Worm (Caenorhabditis elegans) whole organism, young adult: ENCODE measurements around the gene K01A6.6.
A peak's percentile ranks its signal among the peaks of the same experiment; 100 is the strongest.

Experiments
- B0019.2 ChIP-seq: fragments of 200-800 bp; sonication (Bioruptor generic); conservative IDR thresholded peaks from 2 replicates; pipeline ENCODE4 v1.3.6; 2022; ENCODE audit warnings: missing genetic modification reagents, missing genetic modification characterization, missing compliant biosample characterization
- B0035.1 ChIP-seq: sonication (generic microtip); optimal IDR thresholded peaks from 2 replicates; lab custom pipeline; 2016; ENCODE audit warnings: missing genetic modification characterization, mild to moderate bottlenecking, missing compliant biosample characterization, missing genotype, missing genetic modification reagents
- B0261.1 ChIP-seq: sonication (generic microtip); optimal IDR thresholded peaks from 2 replicates; lab custom pipeline; 2016; ENCODE audit warnings: mild to moderate bottlenecking, missing genetic modification characterization, moderate library complexity, missing compliant biosample characterization
- B0336.3 ChIP-seq: fragments of 200-800 bp; sonication (Bioruptor generic); IDR thresholded peaks from 2 replicates; pipeline ENCODE4 v1.3.6; 2022; ENCODE audit warnings: missing genetic modification characterization, missing compliant biosample characterization
- F10E7.11 ChIP-seq: sonication (generic microtip); optimal IDR thresholded peaks from 2 replicates; lab custom pipeline; 2017; ENCODE audit warnings: mild to moderate bottlenecking, missing genetic modification characterization, moderate library complexity, missing compliant biosample characterization
- F33H1.4 ChIP-seq: fragments of 200-800 bp; sonication (Bioruptor generic); IDR thresholded peaks from 2 replicates; pipeline ENCODE4 v1.3.6; 2022; ENCODE audit warnings: missing genetic modification reagents, missing genetic modification characterization, missing compliant biosample characterization
- F49E8.2 ChIP-seq: sonication (generic microtip); optimal IDR thresholded peaks from 3 replicates; lab custom pipeline; 2017; ENCODE audit warnings: missing genetic modification characterization, mild to moderate bottlenecking, missing compliant biosample characterization, antibody characterized with exemption, moderate library complexity; ENCODE audit not compliant: insufficient read depth
- F57A8.1 ChIP-seq: fragments of 200-800 bp; sonication (Bioruptor generic); optimal IDR thresholded peaks from 2 replicates; lab custom pipeline; 2018; ENCODE audit warnings: mild to moderate bottlenecking, missing genetic modification characterization, moderate library complexity, missing compliant biosample characterization
- F57C9.4 ChIP-seq: sonication (generic microtip); optimal IDR thresholded peaks from 2 replicates; lab custom pipeline; 2017; ENCODE audit warnings: mild to moderate bottlenecking, missing genetic modification characterization, missing compliant biosample characterization
- Y53F4B.3 ChIP-seq: fragments of 200-800 bp; sonication (Bioruptor generic); IDR thresholded peaks from 2 replicates; pipeline ENCODE4 v1.3.6; 2022; ENCODE audit warnings: missing genetic modification reagents, missing genetic modification characterization, missing compliant biosample characterization
- Y95B8A.8 ChIP-seq: fragments of 200-800 bp; sonication (Bioruptor generic); IDR thresholded peaks from 2 replicates; pipeline ENCODE4 v1.3.6; 2022; ENCODE audit warnings: missing genetic modification reagents, missing genetic modification characterization, missing compliant biosample characterization
- ZK185.1 ChIP-seq: sonication (generic microtip); optimal IDR thresholded peaks from 2 replicates; lab custom pipeline; 2016; ENCODE audit warnings: mild to moderate bottlenecking, missing genetic modification characterization, missing compliant biosample characterization; ENCODE audit not compliant: poor library complexity, severe bottlenecking
- akir-1 ChIP-seq: fragments of 200-800 bp; sonication (Bioruptor generic); optimal IDR thresholded peaks from 2 replicates; lab custom pipeline; 2018; ENCODE audit warnings: mild to moderate bottlenecking, missing genetic modification characterization, moderate library complexity, missing compliant biosample characterization
- attf-6 ChIP-seq: fragments of 200-800 bp; sonication (Bioruptor generic); IDR thresholded peaks from 2 replicates; pipeline ENCODE4 v1.3.6; 2022; ENCODE audit warnings: missing genetic modification reagents, missing genetic modification characterization, missing compliant biosample characterization
- bed-1 ChIP-seq: fragments of 200-800 bp; sonication (Bioruptor generic); IDR thresholded peaks from 2 replicates; pipeline ENCODE4 v1.3.6; 2022; ENCODE audit warnings: missing genetic modification reagents, missing genetic modification characterization, missing compliant biosample characterization
- cebp-2 ChIP-seq: fragments of 200-800 bp; sonication (Bioruptor generic); IDR thresholded peaks from 2 replicates; pipeline ENCODE4 v1.3.6; 2022; ENCODE audit warnings: missing genetic modification characterization, missing compliant biosample characterization
- ceh-27 ChIP-seq: fragments of 200-800 bp; sonication (Bioruptor generic); optimal IDR thresholded peaks from 2 replicates; lab custom pipeline; 2018; ENCODE audit warnings: mild to moderate bottlenecking, missing genetic modification characterization, moderate library complexity, missing compliant biosample characterization
- ceh-79 ChIP-seq: sonication (generic microtip); optimal IDR thresholded peaks from 2 replicates; lab custom pipeline; 2017; ENCODE audit warnings: mild to moderate bottlenecking, missing genetic modification characterization, missing compliant biosample characterization
- chd-7 ChIP-seq: sonication (generic microtip); optimal IDR thresholded peaks from 2 replicates; lab custom pipeline; 2016; ENCODE audit warnings: mild to moderate bottlenecking, missing genetic modification characterization, moderate library complexity, missing compliant biosample characterization
- dox-1 ChIP-seq: fragments of 200-800 bp; sonication (Bioruptor generic); IDR thresholded peaks from 2 replicates; pipeline ENCODE4 v1.3.6; 2022; ENCODE audit warnings: missing genetic modification reagents, missing genetic modification characterization, missing compliant biosample characterization
- dpl-1 ChIP-seq: fragments of 150-350 bp; optimal IDR thresholded peaks from 2 replicates; lab custom pipeline; 2014; ENCODE audit warnings: missing biosample characterization, missing genetic modification reagents, missing genetic modification characterization
- egl-44 ChIP-seq: fragments of 200-800 bp; sonication (Bioruptor generic); IDR thresholded peaks from 2 replicates; pipeline ENCODE4 v1.3.6; 2022; ENCODE audit warnings: missing genetic modification reagents, missing genetic modification characterization, missing compliant biosample characterization
- egrh-3 ChIP-seq: fragments of 200-800 bp; sonication (Bioruptor generic); IDR thresholded peaks from 2 replicates; pipeline ENCODE4 v1.3.6; 2022; ENCODE audit warnings: missing genetic modification reagents, missing genetic modification characterization, missing compliant biosample characterization
- fkh-3 ChIP-seq: sonication (generic microtip); optimal IDR thresholded peaks from 2 replicates; lab custom pipeline; 2016; ENCODE audit warnings: mild to moderate bottlenecking, missing genetic modification characterization, missing compliant biosample characterization
- hmg-1.2 ChIP-seq: fragments of 200-800 bp; sonication (Bioruptor generic); IDR thresholded peaks from 2 replicates; pipeline ENCODE4 v1.3.6; 2022; ENCODE audit warnings: missing genetic modification reagents, missing genetic modification characterization, missing compliant biosample characterization
- hrde-1 ChIP-seq: sonication (generic microtip); optimal IDR thresholded peaks from 2 replicates; lab custom pipeline; 2016; ENCODE audit warnings: missing genetic modification characterization, mild to moderate bottlenecking, missing compliant biosample characterization, moderate library complexity, missing genotype, missing genetic modification reagents, borderline replicate concordance
- lin-35 ChIP-seq, 3 experiments: fragments of 150-350 bp in 2 of 3; sonication (generic microtip) in 1 of 3; optimal IDR thresholded peaks; 2 replicates each; lab custom pipeline; 2014 to 2018; ENCODE audit warnings: missing biosample characterization in 3 of 3, missing genetic modification characterization in 3 of 3, missing genetic modification reagents in 3 of 3
- lin-54 ChIP-seq: fragments of 200-800 bp; sonication (Bioruptor generic); optimal IDR thresholded peaks from 2 replicates; lab custom pipeline; 2018; ENCODE audit warnings: mild to moderate bottlenecking, missing genetic modification characterization, missing compliant biosample characterization
- madf-3 ChIP-seq: fragments of 200-800 bp; sonication (Bioruptor generic); IDR thresholded peaks from 2 replicates; pipeline ENCODE4 v1.3.6; 2022; ENCODE audit warnings: missing genetic modification reagents, missing genetic modification characterization, missing compliant biosample characterization
- madf-8 ChIP-seq: fragments of 200-800 bp; sonication (Bioruptor generic); conservative IDR thresholded peaks from 2 replicates; pipeline ENCODE4 v1.3.6; 2022; ENCODE audit warnings: missing genetic modification reagents, missing genetic modification characterization, missing compliant biosample characterization
- mel-28 ChIP-seq: sonication (generic microtip); optimal IDR thresholded peaks from 2 replicates; lab custom pipeline; 2016; ENCODE audit warnings: borderline replicate concordance, mild to moderate bottlenecking, missing genetic modification characterization, missing compliant biosample characterization
- nhr-179 ChIP-seq: sonication (generic microtip); optimal IDR thresholded peaks from 2 replicates; lab custom pipeline; 2016; ENCODE audit warnings: mild to moderate bottlenecking, missing genetic modification characterization, missing compliant biosample characterization
- nhr-80 ChIP-seq: sonication (generic microtip); optimal IDR thresholded peaks from 2 replicates; lab custom pipeline; 2016; ENCODE audit warnings: missing genetic modification characterization, missing compliant biosample characterization
- pha-4 ChIP-seq: fragments of 150-350 bp; sonication (generic microtip); optimal IDR thresholded peaks from 2 replicates; lab custom pipeline; 2014; ENCODE audit warnings: missing biosample characterization, missing genetic modification reagents, missing genetic modification characterization
- repo-1 ChIP-seq: sonication (generic microtip); optimal IDR thresholded peaks from 2 replicates; lab custom pipeline; 2017; ENCODE audit warnings: mild to moderate bottlenecking, missing genetic modification characterization, missing compliant biosample characterization
- sdz-38 ChIP-seq: sonication (generic microtip); optimal IDR thresholded peaks from 2 replicates; lab custom pipeline; 2016; ENCODE audit warnings: missing genotype, missing genetic modification characterization, missing compliant biosample characterization
- snpc-1.1 ChIP-seq: sonication (generic microtip); optimal IDR thresholded peaks from 2 replicates; lab custom pipeline; 2017; ENCODE audit warnings: missing genetic modification characterization, mild to moderate bottlenecking, missing compliant biosample characterization, antibody characterized with exemption, moderate library complexity, missing genotype, missing genetic modification reagents; ENCODE audit not compliant: insufficient read depth
- snpc-1.3 ChIP-seq: sonication (generic microtip); optimal IDR thresholded peaks from 2 replicates; lab custom pipeline; 2017; ENCODE audit warnings: missing genetic modification characterization, mild to moderate bottlenecking, missing compliant biosample characterization, antibody characterized with exemption, moderate library complexity, missing genotype, missing genetic modification reagents; ENCODE audit not compliant: insufficient read depth
- snpc-3.4 ChIP-seq: sonication (generic microtip); optimal IDR thresholded peaks from 2 replicates; lab custom pipeline; 2017; ENCODE audit warnings: missing genetic modification characterization, mild to moderate bottlenecking, missing compliant biosample characterization, antibody characterized with exemption, moderate library complexity, missing genotype, missing genetic modification reagents
- snpc-4 ChIP-seq, 5 experiments: fragments of 150-350 bp in 1 of 5; sonication (generic microtip) in 4 of 5; optimal IDR thresholded peaks; 2 replicates each; lab custom pipeline; 2014 to 2018; ENCODE audit warnings: missing genetic modification characterization in 5 of 5, missing biosample characterization in 3 of 5, antibody characterized with exemption in 2 of 5, mild to moderate bottlenecking in 2 of 5, missing compliant biosample characterization in 2 of 5, missing genotype in 2 of 5, moderate library complexity in 2 of 5, missing genetic modification reagents in 1 of 5
- somi-1 ChIP-seq: fragments of 200-800 bp; sonication (Bioruptor generic); optimal IDR thresholded peaks from 2 replicates; lab custom pipeline; 2018; ENCODE audit warnings: mild to moderate bottlenecking, missing genetic modification characterization, missing compliant biosample characterization
- sptf-2 ChIP-seq: fragments of 200-800 bp; sonication (Bioruptor generic); optimal IDR thresholded peaks from 2 replicates; lab custom pipeline; 2018; ENCODE audit warnings: mild to moderate bottlenecking, missing genetic modification characterization, missing compliant biosample characterization
- tbx-9 ChIP-seq: sonication (generic microtip); optimal IDR thresholded peaks from 2 replicates; lab custom pipeline; 2016; ENCODE audit warnings: borderline replicate concordance, missing genetic modification characterization, inconsistent platforms, missing compliant biosample characterization
- xnd-1 ChIP-seq: sonication (generic microtip); optimal IDR thresholded peaks from 2 replicates; lab custom pipeline; 2016; ENCODE audit warnings: missing genotype, missing genetic modification reagents, missing genetic modification characterization, missing compliant biosample characterization
- ztf-22 ChIP-seq: fragments of 200-800 bp; sonication (Bioruptor generic); optimal IDR thresholded peaks from 2 replicates; lab custom pipeline; 2018; ENCODE audit warnings: mild to moderate bottlenecking, missing genetic modification characterization, moderate library complexity, missing compliant biosample characterization
- ztf-25 ChIP-seq: fragments of 200-800 bp; sonication (Bioruptor generic); IDR thresholded peaks from 2 replicates; pipeline ENCODE4 v1.3.6; 2022; ENCODE audit warnings: missing genetic modification reagents, missing genetic modification characterization, missing compliant biosample characterization

Gene K01A6.6

ce11 chrIV:11695634-11696033, 39.5 kb upstream of the K01A6.6 start (continued):
- TF ChIP-seq sptf-2 = no peak
- TF ChIP-seq egrh-3 (GFP tag; lab: Robert Waterston, UW) = no peak
- TF ChIP-seq cebp-2 (GFP tag; lab: Robert Waterston, UW) = no peak
- no peak for TF ChIP-seq sdz-38
- TF ChIP-seq attf-6 (GFP tag; lab: Robert Waterston, UW) = no peak
- TF ChIP-seq Y95B8A.8 (GFP tag; lab: Robert Waterston, UW) = no peak
- no peak for TF ChIP-seq lin-35 (GFP tag; optimal IDR thresholded peaks at IDR 0.05; lab: Kevin White, UChicago)
- no peak for TF ChIP-seq pha-4 (tag; lab: Kevin White, UChicago)
- peak; percentile 12 for TF ChIP-seq hrde-1 (tag; lab: Kevin White, UChicago)
- TF ChIP-seq somi-1 (GFP tag; lab: Kevin White, UChicago) = no peak
- TF ChIP-seq chd-7 = no peak
- TF ChIP-seq ztf-22 (GFP tag; lab: Kevin White, UChicago) = no peak
- TF ChIP-seq xnd-1 (tag; lab: Kevin White, UChicago) = peak; percentile 97
- TF ChIP-seq F49E8.2 = peak; percentile 54
- no peak for TF ChIP-seq fkh-3 (tag; lab: Kevin White, UChicago)

ce11 chrIV:11697514-11697913, 37.6 kb upstream of the K01A6.6 start:
- TF ChIP-seq ceh-27 = no peak
- TF ChIP-seq egl-44 (GFP tag; lab: Robert Waterston, UW) = no peak
- TF ChIP-seq snpc-3.4 (tag; lab: Kevin White, UChicago) = no peak
- no peak for TF ChIP-seq F33H1.4
- TF ChIP-seq snpc-1.3 (tag; lab: Kevin White, UChicago) = no peak
- TF ChIP-seq B0261.1 (tag; lab: Kevin White, UChicago) = no peak
- TF ChIP-seq F57C9.4 (tag; lab: Kevin White, UChicago) = no peak
- no peak for TF ChIP-seq snpc-4 (GFP tag; optimal IDR thresholded peaks at IDR 0.05; lab: Kevin White, UChicago)
- no peak for TF ChIP-seq snpc-4 (tag; optimal IDR thresholded peaks at IDR 0.05; lab: Kevin White, UChicago)
- no peak for TF ChIP-seq nhr-179 (tag; lab: Kevin White, UChicago)
- no peak for TF ChIP-seq B0336.3 (GFP tag; lab: Robert Waterston, UW)
- no peak for TF ChIP-seq pha-4 (tag; lab: Kevin White, UChicago)
- TF ChIP-seq akir-1 (GFP tag; lab: Kevin White, UChicago) = no peak
- TF ChIP-seq dpl-1 (GFP tag; lab: Kevin White, UChicago) = no peak
- no peak for TF ChIP-seq attf-6 (GFP tag; lab: Robert Waterston, UW)
- no peak for TF ChIP-seq madf-8
- no peak for TF ChIP-seq repo-1 (tag; lab: Kevin White, UChicago)
- no peak for TF ChIP-seq ZK185.1 (tag; lab: Kevin White, UChicago)

- no peak for TF ChIP-seq hmg-1.2 (GFP tag; lab: Robert Waterston, UW)
- TF ChIP-seq B0035.1 (tag; lab: Kevin White, UChicago) = no peak
- TF ChIP-seq bed-1 (GFP tag; lab: Robert Waterston, UW) = no peak
- TF ChIP-seq madf-3 = no peak
- TF ChIP-seq lin-54 (GFP tag; lab: Kevin White, UChicago) = no peak
- no peak for TF ChIP-seq ztf-25 (GFP tag; lab: Robert Waterston, UW)
- TF ChIP-seq ceh-79 (tag; lab: Kevin White, UChicago) = no peak
- TF ChIP-seq snpc-1.1 (tag; lab: Kevin White, UChicago) = no peak
- TF ChIP-seq tbx-9 (tag; lab: Kevin White, UChicago) = no peak
- no peak for TF ChIP-seq Y53F4B.3 (GFP tag; lab: Robert Waterston, UW)
- no peak for TF ChIP-seq F57A8.1 (GFP tag; lab: Kevin White, UChicago)
- no peak for TF ChIP-seq mel-28 (tag; lab: Kevin White, UChicago)
- no peak for TF ChIP-seq nhr-80
- TF ChIP-seq dox-1 = no peak
- no peak for TF ChIP-seq B0019.2
- no peak for TF ChIP-seq F10E7.11 (tag; lab: Kevin White, UChicago)
Observed at ce11 chrIV:11700100-11700499, 35.0 kb upstream of the K01A6.6 start.
